Fruit fly (Drosophila melanogaster) S2 (cell line): ENCODE results near the gene CG11334.

Experiments used
- CG8478 ChIP-seq: fragments of >200 bp; optimal IDR thresholded peaks from 2 replicates; lab custom pipeline; 2018
- CTCF ChIP-seq, 2 experiments: fragments of >200 bp; optimal IDR thresholded peaks; 2 replicates each; lab custom pipeline; 2018

Gene CG11334

dm6 chr3R:31463012-31463366, at the start of gene CG11334, which contains the start of gene CG11333:
TSS of gene CG11334 (minus strand) at chr3R:31463037.
TSS of gene CG11333 (plus strand) at chr3R:31463301.
- TF ChIP-seq CG8478, result no peak
- TF ChIP-seq CTCF (optimal IDR thresholded peaks at IDR 0.05; lab: Kevin White, UChicago), result peak; percentile 89 to 95

dm6 chr3R:31512040-31512439, 49.2 kb upstream of the CG11334 start:
- TF ChIP-seq CTCF (optimal IDR thresholded peaks at IDR 0.05; lab: Kevin White, UChicago) (no peak), CG8478 (no peak)

dm6 chr3R:31505254-31505689, 42.4 kb upstream of the CG11334 start:
- TF ChIP-seq CG8478 (no peak), CTCF (optimal IDR thresholded peaks at IDR 0.05; lab: Kevin White, UChicago) (no peak)

DNA sequence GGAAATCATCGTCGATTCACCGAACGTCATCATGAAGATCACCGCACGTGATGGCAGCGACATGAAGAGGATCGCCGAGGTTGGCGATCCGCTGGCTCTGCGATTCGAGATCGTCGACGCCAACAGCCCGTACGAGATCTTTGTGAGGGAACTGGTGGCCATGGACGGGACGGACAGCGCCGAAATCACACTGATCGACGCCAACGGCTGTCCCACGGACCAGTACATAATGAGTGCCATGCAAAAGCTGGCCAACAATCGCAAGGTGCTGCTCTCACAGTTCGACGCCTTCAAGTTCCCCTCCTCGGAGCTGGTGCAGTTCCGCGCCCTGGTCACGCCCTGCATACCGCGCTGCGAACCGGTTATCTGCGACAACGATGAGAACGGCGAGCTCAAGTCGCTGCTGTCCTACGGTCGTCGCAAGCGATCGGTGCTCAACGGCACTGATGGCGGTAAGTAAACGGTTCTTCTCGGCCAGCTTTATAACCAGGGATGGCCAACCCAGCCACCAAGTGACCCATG, 42.0 kb upstream of the CG11334 start:
- TF ChIP-seq CTCF (optimal IDR thresholded peaks at IDR 0.05; lab: Kevin White, UChicago) (no peak), CG8478 (no peak)

dm6 chr3R:31503665-31504064, 40.8 kb upstream of the CG11334 start:
- TF ChIP-seq CG8478 (no peak), CTCF (optimal IDR thresholded peaks at IDR 0.05; lab: Kevin White, UChicago) (no peak)

dm6 chr3R:31499114-31499513, 36.3 kb upstream of the CG11334 start, which contains the start of gene mey:
TSS of gene mey (plus strand) at chr3R:31499235.
- TF ChIP-seq CTCF (optimal IDR thresholded peaks at IDR 0.05; lab: Kevin White, UChicago) (no peak), CG8478 (no peak)

DNA sequence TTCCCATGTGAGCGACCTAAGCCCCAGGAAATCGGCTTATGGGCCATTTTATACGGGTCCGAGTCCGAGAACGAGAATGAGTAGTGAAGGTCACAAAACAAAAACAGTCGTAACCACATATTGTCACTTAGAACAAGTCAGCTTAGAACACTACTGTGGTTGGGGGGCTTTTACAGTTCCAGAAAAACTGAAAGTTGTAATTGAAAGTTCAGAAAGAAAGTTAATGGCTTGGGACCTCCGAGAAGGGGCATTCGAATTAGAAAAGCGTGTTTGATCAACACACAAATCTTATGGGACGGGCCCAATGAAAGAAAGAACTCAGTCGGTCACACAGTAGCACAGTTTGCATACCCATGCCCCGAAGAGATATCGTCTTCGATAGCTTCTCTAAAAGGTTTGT, 20.2 kb upstream of the CG11334 start:
- TF ChIP-seq CG8478 (no peak), CTCF (optimal IDR thresholded peaks at IDR 0.05; lab: Kevin White, UChicago) (no peak)

- no peak for TF ChIP-seq CG8478
- TF ChIP-seq CTCF (optimal IDR thresholded peaks at IDR 0.05; lab: Kevin White, UChicago), result no peak
Measured at dm6 chr3R:31482117-31482516, 19.3 kb upstream of the CG11334 start.

dm6 chr3R:31477167-31477566, 14.3 kb upstream of the CG11334 start:
- TF ChIP-seq CTCF (optimal IDR thresholded peaks at IDR 0.05; lab: Kevin White, UChicago) (no peak), CG8478 (no peak)

DNA sequence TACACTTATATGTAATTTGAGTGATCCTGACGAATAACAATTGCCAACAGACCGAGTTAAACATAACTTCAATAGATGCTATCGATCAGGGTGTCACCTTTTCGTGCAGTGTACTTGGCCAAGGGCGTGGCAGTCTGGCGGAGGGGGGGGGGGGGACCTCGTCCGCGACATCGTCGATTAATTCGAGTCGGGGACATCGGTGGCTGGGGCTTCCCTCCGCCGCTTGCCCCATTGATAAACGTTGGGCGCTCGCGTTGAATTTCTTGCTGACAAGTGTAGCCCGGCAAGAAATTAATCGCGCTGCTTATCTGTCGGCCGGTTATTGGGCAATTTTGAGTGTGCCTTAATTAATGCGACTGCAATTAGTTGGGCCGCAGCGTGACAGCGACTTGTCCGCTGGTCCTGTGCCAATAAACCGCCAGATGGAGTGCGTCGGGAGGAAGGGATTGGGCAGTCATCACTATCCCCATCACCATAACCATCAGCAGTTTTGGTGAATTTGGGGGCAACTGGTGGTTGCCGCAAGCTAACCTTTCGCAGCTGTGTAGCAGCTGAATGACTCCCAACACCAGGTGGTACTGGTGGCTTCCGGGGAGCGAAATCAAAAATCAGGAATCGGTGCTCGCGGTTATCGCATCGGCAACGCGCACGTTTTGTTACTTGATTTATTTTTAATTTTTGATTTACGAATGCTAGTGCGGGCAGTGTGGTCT, 382 bp downstream of the CG11334 start:
- TF ChIP-seq CTCF (optimal IDR thresholded peaks at IDR 0.05; lab: Kevin White, UChicago) (no peak), CG8478 (no peak)

- TF ChIP-seq CTCF (optimal IDR thresholded peaks at IDR 0.05; lab: Kevin White, UChicago), result no peak
- no peak for TF ChIP-seq CG8478
Measured at dm6 chr3R:31461281-31461680, 1.6 kb downstream of the CG11334 start.

- TF ChIP-seq CTCF (optimal IDR thresholded peaks at IDR 0.05; lab: Kevin White, UChicago), result no peak
- no peak for TF ChIP-seq CG8478
Measured at dm6 chr3R:31459769-31460168, 3.1 kb downstream of the CG11334 start, which contains the start of gene Loxl1. TSS of gene Loxl1 (minus strand) at chr3R:31459869.

DNA sequence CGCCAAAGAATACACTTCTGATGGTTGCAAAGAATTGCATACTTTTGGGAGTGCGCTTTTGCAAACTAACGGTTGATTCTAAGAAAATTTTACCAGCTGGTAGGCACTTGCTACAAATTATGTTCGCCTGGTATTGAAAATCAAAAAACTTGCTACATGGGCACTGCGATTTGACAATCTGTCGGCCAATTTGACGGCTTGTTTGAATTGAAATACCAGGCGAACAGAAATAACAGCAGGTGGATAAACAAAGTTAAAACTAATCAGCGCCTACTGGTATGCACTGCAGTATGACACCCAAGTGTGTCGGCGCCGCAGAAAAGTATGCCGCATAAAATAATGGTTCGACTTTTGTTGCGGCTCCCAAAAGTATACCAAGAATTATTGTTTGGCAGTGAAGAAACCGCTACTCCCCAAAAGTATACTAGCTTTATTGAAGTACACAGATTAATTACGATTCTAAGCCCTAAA, 4.8 kb downstream of the CG11334 start:
- peak; percentile 1 to 53 for TF ChIP-seq CTCF (optimal IDR thresholded peaks at IDR 0.05; lab: Kevin White, UChicago)
- TF ChIP-seq CG8478, result no peak

- TF ChIP-seq CG8478 (no peak), CTCF (optimal IDR thresholded peaks at IDR 0.05; lab: Kevin White, UChicago) (no peak)
Measured at dm6 chr3R:31443455-31443854, 19.4 kb downstream of the CG11334 start.

dm6 chr3R:31443023-31443422, 19.8 kb downstream of the CG11334 start:
- TF ChIP-seq CG8478, result no peak

DNA sequence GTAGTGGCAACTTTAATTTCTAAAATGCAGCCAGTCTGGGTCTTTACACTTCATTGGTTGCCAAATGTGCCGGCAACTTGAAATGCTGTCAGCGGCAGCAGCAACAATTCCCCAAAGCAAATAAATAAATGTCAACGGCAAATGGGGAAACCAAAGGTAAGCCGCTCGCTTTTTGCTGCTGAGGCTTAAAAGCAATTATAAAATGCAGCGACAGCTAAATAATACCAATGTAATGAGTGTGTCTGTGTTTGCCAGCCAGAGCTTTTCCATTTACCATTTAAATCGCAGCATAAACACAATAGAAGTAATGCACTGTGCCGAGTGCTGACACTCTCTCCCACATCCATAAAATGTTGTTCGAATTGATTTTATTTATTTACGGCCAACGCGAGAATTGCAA, 22.3 kb downstream of the CG11334 start:
- TF ChIP-seq CTCF (optimal IDR thresholded peaks at IDR 0.05; lab: Kevin White, UChicago) (no peak), CG8478 (no peak)

DNA sequence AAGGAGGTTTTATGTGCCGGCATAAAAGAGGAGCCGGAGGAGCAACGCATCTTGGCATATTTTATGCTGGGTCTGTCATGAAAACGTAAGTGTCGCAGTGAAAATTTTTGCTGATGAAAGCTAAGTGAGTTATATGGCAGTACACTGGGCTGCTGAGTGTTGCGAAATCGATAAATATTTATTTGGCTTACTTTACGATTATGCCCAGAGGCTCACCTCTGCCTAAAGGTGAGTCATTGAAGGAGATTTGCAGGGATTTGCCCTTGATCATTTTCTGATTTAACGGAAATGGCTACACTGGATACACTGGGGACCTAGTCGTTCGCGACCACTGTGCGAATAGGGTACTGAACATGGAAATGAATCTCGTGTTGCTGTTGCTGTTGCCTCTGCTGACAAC, 22.9 kb downstream of the CG11334 start:
- no peak for TF ChIP-seq CTCF (optimal IDR thresholded peaks at IDR 0.05; lab: Kevin White, UChicago)
- TF ChIP-seq CG8478, result no peak
